Worm (Caenorhabditis elegans): ENCODE data around the gene F10E7.5.

F10E7.5 gene

DNA sequence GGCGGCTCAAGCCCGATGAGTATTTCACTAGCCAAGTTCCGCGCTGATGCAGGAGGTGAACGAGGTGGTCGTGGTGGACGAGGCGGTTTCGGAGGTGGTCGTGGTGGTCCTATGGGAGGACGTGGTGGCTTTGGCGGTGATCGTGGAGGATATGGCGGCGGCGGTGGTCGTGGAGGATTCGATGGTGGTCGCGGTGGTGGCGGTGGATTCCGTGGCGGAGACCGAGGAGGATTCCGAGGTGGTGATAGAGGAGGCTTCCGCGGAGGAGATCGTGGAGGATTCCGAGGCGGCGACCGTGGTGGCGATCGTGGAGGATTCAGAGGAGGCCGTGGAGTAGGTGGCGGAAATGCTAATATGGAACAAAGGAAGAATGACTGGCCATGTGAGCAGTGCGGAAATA is 42.9 kb downstream of the F10E7.5 start:
- TF ChIP-seq lin-38 (GFP tag; IDR thresholded peaks at IDR 0.05) (no peak), set-16 (GFP tag; IDR thresholded peaks at IDR 0.05) (peak; percentile 96)

DNA sequence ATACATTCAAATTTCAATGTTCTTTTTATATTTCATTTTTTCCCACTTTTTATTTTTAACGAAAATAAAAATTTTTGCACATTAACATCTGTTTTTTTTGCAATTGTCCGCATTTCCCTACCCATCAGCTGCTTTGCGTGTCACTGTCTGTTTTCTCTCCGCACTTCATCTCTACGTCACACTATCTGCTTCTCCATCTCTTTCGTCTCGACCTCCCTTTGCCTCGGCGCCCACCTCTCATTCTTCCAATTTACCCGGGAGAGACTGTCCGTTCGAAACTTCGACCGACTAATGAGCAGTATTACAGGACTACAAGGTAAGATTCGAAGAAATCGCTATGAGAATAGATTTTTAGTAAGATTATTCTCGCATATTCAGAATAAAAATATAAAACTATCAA is 43.6 kb downstream of the F10E7.5 start, which contains the start of gene C27H5.2:
C27H5.2 (plus strand) TSS at position 190 of the 400 bp plus-strand sequence.
- no peak for TF ChIP-seq nhr-42 (GFP tag; IDR thresholded peaks at IDR 0.05)
- peak; percentile 7; the same call in 1 of the 2 replicates for TF ChIP-seq dmd-6 (GFP tag; IDR thresholded peaks at IDR 0.05)
- no peak for TF ChIP-seq saeg-2 (GFP tag; IDR thresholded peaks at IDR 0.05)
- no peak for TF ChIP-seq pqm-1 (tag; optimal IDR thresholded peaks at IDR 0.05)
- no peak for TF ChIP-seq daf-12 (tag; optimal IDR thresholded peaks at IDR 0.05)
- TF ChIP-seq fkh-10 (GFP tag; optimal IDR thresholded peaks at IDR 0.05): no peak
- no peak for TF ChIP-seq ctbp-1 (GFP tag; IDR thresholded peaks at IDR 0.05)
- TF ChIP-seq mxl-2 (GFP tag; conservative IDR thresholded peaks at IDR 0.05): no peak
- no peak for TF ChIP-seq jun-1 (tag; optimal IDR thresholded peaks at IDR 0.05)
- no peak for TF ChIP-seq ztf-11 (tag; optimal IDR thresholded peaks at IDR 0.05)
- TF ChIP-seq hlh-11 (tag; optimal IDR thresholded peaks at IDR 0.05): peak; percentile 68
- TF ChIP-seq nhr-102 (tag; optimal IDR thresholded peaks at IDR 0.05): peak; percentile 20
- TF ChIP-seq zip-2 (tag; optimal IDR thresholded peaks at IDR 0.05): no peak
- no peak for TF ChIP-seq F49E8.2 (tag; optimal IDR thresholded peaks at IDR 0.05; ENCODE audit: borderline replicate concordance)
- no peak for TF ChIP-seq dmd-8 (GFP tag; IDR thresholded peaks at IDR 0.05)
- no peak for TF ChIP-seq Y48G9A.11 (GFP tag; IDR thresholded peaks at IDR 0.05)
- TF ChIP-seq arid-1 (GFP tag; conservative IDR thresholded peaks at IDR 0.05): no peak
- peak; percentile 8 for TF ChIP-seq hlh-30 (tag; optimal IDR thresholded peaks at IDR 0.05; ENCODE audit: insufficient read depth)
- no peak for TF ChIP-seq madf-5 (GFP tag; IDR thresholded peaks at IDR 0.05)
- no peak for TF ChIP-seq T26A8.4 (GFP tag; IDR thresholded peaks at IDR 0.05)
- TF ChIP-seq mes-2 (tag; optimal IDR thresholded peaks at IDR 0.05; ENCODE audit: poor library complexity, severe bottlenecking): peak; percentile 47
- TF ChIP-seq ceh-82 (tag; optimal IDR thresholded peaks at IDR 0.05): no peak
- TF ChIP-seq pha-4 (GFP tag; IDR thresholded peaks at IDR 0.05): no peak
- TF ChIP-seq pha-4 (tag; optimal IDR thresholded peaks at IDR 0.05): no peak
- TF ChIP-seq ceh-28 (tag; optimal IDR thresholded peaks at IDR 0.05): no peak
- TF ChIP-seq zfp-3 (GFP tag; conservative IDR thresholded peaks at IDR 0.05): no peak
- no peak for TF ChIP-seq fos-1 (tag; optimal IDR thresholded peaks at IDR 0.05)
- TF ChIP-seq Y105C5A.15 (GFP tag; IDR thresholded peaks at IDR 0.05): no peak
- TF ChIP-seq nhr-28 (tag; optimal IDR thresholded peaks at IDR 0.05): peak; percentile 26
- TF ChIP-seq ztf-7 (tag; optimal IDR thresholded peaks at IDR 0.05): no peak
- no peak for TF ChIP-seq daf-19 (GFP tag; conservative IDR thresholded peaks at IDR 0.05)
- TF ChIP-seq egl-43 (GFP tag; IDR thresholded peaks at IDR 0.05): no peak
- no peak for TF ChIP-seq duxl-1 (tag; optimal IDR thresholded peaks at IDR 0.05; ENCODE audit: poor library complexity)
- TF ChIP-seq ceh-44 (GFP tag; IDR thresholded peaks at IDR 0.05): no peak
- TF ChIP-seq ama-1 (optimal IDR thresholded peaks at IDR 0.05): peak; percentile 84
- TF ChIP-seq dve-1 (tag; optimal IDR thresholded peaks at IDR 0.05; ENCODE audit: insufficient read depth): peak; percentile 8
- TF ChIP-seq nhr-77 (tag; optimal IDR thresholded peaks at IDR 0.05): no peak
- TF ChIP-seq ZK546.5 (tag; optimal IDR thresholded peaks at IDR 0.05): no peak
- TF ChIP-seq attf-4 (tag; optimal IDR thresholded peaks at IDR 0.05): no peak
- no peak for TF ChIP-seq sdz-12 (GFP tag; optimal IDR thresholded peaks at IDR 0.05)
- TF ChIP-seq php-3 (GFP tag; IDR thresholded peaks at IDR 0.05): no peak
- peak; percentile 29 for TF ChIP-seq mep-1 (tag; optimal IDR thresholded peaks at IDR 0.05)
- no peak for TF ChIP-seq zip-11 (GFP tag; IDR thresholded peaks at IDR 0.05)
- TF ChIP-seq unc-62 (GFP tag; optimal IDR thresholded peaks at IDR 0.05 in 1 of 2): no peak
- no peak for TF ChIP-seq unc-62 (tag; optimal IDR thresholded peaks at IDR 0.05)
- no peak for TF ChIP-seq tra-1 (GFP tag; IDR thresholded peaks at IDR 0.05)
- TF ChIP-seq unc-39 (tag; optimal IDR thresholded peaks at IDR 0.05): no peak
- TF ChIP-seq hmg-1.1 (GFP tag; IDR thresholded peaks at IDR 0.05): 0 out of 2 replicates have a peak, but pooled peaks have one; percentile 18

All from whole organism, L4 larva.